Worm (Caenorhabditis elegans) whole organism, L4 larva: ENCODE measurements around the gene kel-10.

Source experiments
- F10B5.3 ChIP-seq: sonication (generic microtip); optimal IDR thresholded peaks from 2 replicates; lab custom pipeline; 2016; ENCODE audit warnings: mild to moderate bottlenecking, missing genetic modification characterization, missing compliant biosample characterization
- R02D3.7 ChIP-seq: fragments of 150-350 bp; sonication (generic microtip); optimal IDR thresholded peaks from 3 replicates; lab custom pipeline; 2014; ENCODE audit warnings: missing biosample characterization, missing genetic modification characterization
- T20F7.1 ChIP-seq: fragments of 200-800 bp; sonication (Bioruptor generic); optimal IDR thresholded peaks from 2 replicates; lab custom pipeline; 2018; ENCODE audit warnings: mild to moderate bottlenecking, missing genetic modification characterization, missing compliant biosample characterization
- Y5F2A.4 ChIP-seq: fragments of 200-800 bp; sonication (Bioruptor generic); optimal IDR thresholded peaks from 2 replicates; lab custom pipeline; 2018; ENCODE audit warnings: mild to moderate bottlenecking, missing genetic modification characterization, missing compliant biosample characterization
- Y75B8A.6 ChIP-seq: fragments of 200-800 bp; sonication (Bioruptor generic); IDR thresholded peaks from 2 replicates; pipeline ENCODE4 v1.3.6; 2022; ENCODE audit warnings: missing genetic modification reagents, missing genetic modification characterization, missing compliant biosample characterization
- ZK337.2 ChIP-seq: fragments of 200-800 bp; sonication (Bioruptor generic); IDR thresholded peaks from 2 replicates; pipeline ENCODE4 v1.3.6; 2022; ENCODE audit warnings: missing genetic modification reagents, missing genetic modification characterization, missing compliant biosample characterization
- attf-4 ChIP-seq: sonication (generic microtip); optimal IDR thresholded peaks from 3 replicates; lab custom pipeline; 2017; ENCODE audit warnings: missing biosample characterization, missing genetic modification characterization
- ceh-20 ChIP-seq: fragments of 200-800 bp; sonication (Bioruptor generic); IDR thresholded peaks from 2 replicates; pipeline ENCODE4 v1.3.6; 2022; ENCODE audit warnings: missing genetic modification reagents, missing genetic modification characterization, missing compliant biosample characterization
- ceh-32 ChIP-seq: sonication (generic microtip); optimal IDR thresholded peaks from 2 replicates; lab custom pipeline; 2016; ENCODE audit warnings: mild to moderate bottlenecking, missing genetic modification characterization, missing compliant biosample characterization; ENCODE audit not compliant: poor library complexity
- ceh-62 ChIP-seq: sonication (generic microtip); optimal IDR thresholded peaks from 2 replicates; lab custom pipeline; 2017; ENCODE audit warnings: missing biosample characterization, missing genetic modification characterization
- daf-19 ChIP-seq: fragments of 200-800 bp; sonication (Bioruptor generic); conservative IDR thresholded peaks from 2 replicates; pipeline ENCODE4 v1.3.6; 2022; ENCODE audit warnings: missing genetic modification characterization, missing compliant biosample characterization
- daf-8 ChIP-seq: fragments of 200-800 bp; sonication (Bioruptor generic); IDR thresholded peaks from 2 replicates; pipeline ENCODE4 v1.3.6; 2022; ENCODE audit warnings: missing genetic modification characterization, missing compliant biosample characterization
- dmd-8 ChIP-seq: fragments of 200-800 bp; sonication (Bioruptor generic); IDR thresholded peaks from 2 replicates; pipeline ENCODE4 v1.3.6; 2022; ENCODE audit warnings: missing genetic modification characterization, missing compliant biosample characterization
- dpl-1 ChIP-seq: fragments of 150-350 bp; optimal IDR thresholded peaks from 2 replicates; lab custom pipeline; 2014; ENCODE audit warnings: missing biosample characterization, missing genetic modification reagents, missing genetic modification characterization
- egl-43 ChIP-seq: fragments of 200-800 bp; sonication (Bioruptor generic); IDR thresholded peaks from 2 replicates; pipeline ENCODE4 v1.3.6; 2022; ENCODE audit warnings: missing genetic modification reagents, missing genetic modification characterization, missing compliant biosample characterization
- fkh-10 ChIP-seq: fragments of 150-350 bp; optimal IDR thresholded peaks from 2 replicates; lab custom pipeline; 2014; ENCODE audit warnings: missing biosample characterization, missing genetic modification reagents, missing genetic modification characterization
- hif-1 ChIP-seq, 2 experiments: sonication (generic microtip); optimal IDR thresholded peaks; 2 replicates each; lab custom pipeline; 2016 to 2017; ENCODE audit warnings: missing compliant biosample characterization in 2 of 2, missing genetic modification characterization in 2 of 2, missing genetic modification reagents in 2 of 2, missing genotype in 2 of 2, mild to moderate bottlenecking in 1 of 2
- hlh-11 ChIP-seq: fragments of 200-800 bp; sonication (Bioruptor generic); optimal IDR thresholded peaks from 2 replicates; lab custom pipeline; 2018; ENCODE audit warnings: mild to moderate bottlenecking, missing genetic modification characterization, missing compliant biosample characterization
- hlh-30 ChIP-seq: sonication (generic microtip); optimal IDR thresholded peaks from 2 replicates; lab custom pipeline; 2017; ENCODE audit warnings: antibody characterized with exemption, mild to moderate bottlenecking, missing genetic modification characterization, missing compliant biosample characterization; ENCODE audit not compliant: insufficient read depth
- lin-13 ChIP-seq: fragments of 150-350 bp; optimal IDR thresholded peaks from 2 replicates; lab custom pipeline; 2014; ENCODE audit warnings: missing biosample characterization, missing genetic modification reagents, missing genetic modification characterization
- lin-38 ChIP-seq: fragments of 200-800 bp; sonication (Bioruptor generic); IDR thresholded peaks from 2 replicates; pipeline ENCODE4 v1.3.6; 2022; ENCODE audit warnings: missing genetic modification reagents, missing genetic modification characterization, missing compliant biosample characterization
- lsy-2 ChIP-seq, 2 experiments: fragments of 150-350 bp in 1 of 2; sonication (generic microtip) in 1 of 2; optimal IDR thresholded peaks; 2 replicates each; lab custom pipeline; 2014 to 2017; ENCODE audit warnings: missing biosample characterization in 2 of 2, missing genetic modification characterization in 2 of 2
- mep-1 ChIP-seq: fragments of 150-350 bp; sonication (generic microtip); optimal IDR thresholded peaks from 3 replicates; lab custom pipeline; 2014; ENCODE audit warnings: missing biosample characterization, missing genetic modification characterization
- mes-2 ChIP-seq: sonication (generic microtip); optimal IDR thresholded peaks from 2 replicates; lab custom pipeline; 2016; ENCODE audit warnings: missing genotype, mild to moderate bottlenecking, missing genetic modification characterization, missing compliant biosample characterization; ENCODE audit not compliant: poor library complexity, severe bottlenecking
- mxl-3 ChIP-seq: fragments of 200-800 bp; sonication (Bioruptor generic); optimal IDR thresholded peaks from 2 replicates; lab custom pipeline; 2018; ENCODE audit warnings: mild to moderate bottlenecking, missing genetic modification characterization, missing compliant biosample characterization
- nhr-11 ChIP-seq: fragments of 150-350 bp; optimal IDR thresholded peaks from 2 replicates; lab custom pipeline; 2014; ENCODE audit warnings: missing biosample characterization, missing genetic modification characterization
- nhr-111 ChIP-seq: fragments of 200-800 bp; sonication (Bioruptor generic); optimal IDR thresholded peaks from 2 replicates; lab custom pipeline; 2018; ENCODE audit warnings: mild to moderate bottlenecking, missing genetic modification characterization, missing compliant biosample characterization
- nhr-25 ChIP-seq: sonication (generic microtip); optimal IDR thresholded peaks from 2 replicates; lab custom pipeline; 2017; ENCODE audit warnings: missing genetic modification characterization, mild to moderate bottlenecking, missing compliant biosample characterization, antibody characterized with exemption, moderate library complexity, borderline replicate concordance; ENCODE audit not compliant: insufficient read depth
- nhr-41 ChIP-seq: fragments of 200-800 bp; sonication (Bioruptor generic); IDR thresholded peaks from 2 replicates; pipeline ENCODE4 v1.3.6; 2022; ENCODE audit warnings: missing genetic modification reagents, missing genetic modification characterization, missing compliant biosample characterization
- nhr-42 ChIP-seq: fragments of 200-800 bp; sonication (Bioruptor generic); IDR thresholded peaks from 2 replicates; pipeline ENCODE4 v1.3.6; 2022; ENCODE audit warnings: missing genetic modification characterization, missing compliant biosample characterization
- nhr-48 ChIP-seq: sonication (generic microtip); optimal IDR thresholded peaks from 2 replicates; lab custom pipeline; 2016; ENCODE audit warnings: mild to moderate bottlenecking, missing genetic modification characterization, missing compliant biosample characterization
- nhr-77 ChIP-seq: fragments of 150-350 bp; optimal IDR thresholded peaks from 2 replicates; lab custom pipeline; 2014; ENCODE audit warnings: missing biosample characterization, missing genetic modification characterization
- pha-4 ChIP-seq, 2 experiments: fragments of 150-350 bp in 1 of 2; fragments of 200-800 bp in 1 of 2; sonication (Bioruptor generic) in 1 of 2; IDR thresholded peaks in 1 of 2; optimal IDR thresholded peaks in 1 of 2; 2 replicates each; pipeline versions ENCODE4 v1.3.6 to Lab custom; 2014 to 2022; ENCODE audit warnings: missing genetic modification characterization in 2 of 2, missing genetic modification reagents in 2 of 2, missing biosample characterization in 1 of 2, missing compliant biosample characterization in 1 of 2
- sdz-12 ChIP-seq: fragments of 200-800 bp; sonication (Bioruptor generic); optimal IDR thresholded peaks from 2 replicates; lab custom pipeline; 2018; ENCODE audit warnings: mild to moderate bottlenecking, missing genetic modification characterization, missing compliant biosample characterization
- set-16 ChIP-seq: fragments of 200-800 bp; sonication (Bioruptor generic); IDR thresholded peaks from 2 replicates; pipeline ENCODE4 v1.3.6; 2022; ENCODE audit warnings: missing genetic modification reagents, missing genetic modification characterization, missing compliant biosample characterization
- spr-3 ChIP-seq: fragments of 200-800 bp; sonication (Bioruptor generic); optimal IDR thresholded peaks from 2 replicates; lab custom pipeline; 2018; ENCODE audit warnings: mild to moderate bottlenecking, missing genetic modification characterization, missing compliant biosample characterization
- vab-7 ChIP-seq: fragments of 200-800 bp; sonication (Bioruptor generic); IDR thresholded peaks from 2 replicates; pipeline ENCODE4 v1.3.6; 2022; ENCODE audit warnings: missing genetic modification reagents, missing genetic modification characterization, missing compliant biosample characterization
- zfp-2 ChIP-seq: sonication (generic microtip); optimal IDR thresholded peaks from 2 replicates; lab custom pipeline; 2016; ENCODE audit warnings: mild to moderate bottlenecking, missing genetic modification characterization, missing compliant biosample characterization
- zip-11 ChIP-seq: fragments of 200-800 bp; sonication (Bioruptor generic); IDR thresholded peaks from 2 replicates; pipeline ENCODE4 v1.3.6; 2022; ENCODE audit warnings: missing genetic modification characterization, missing compliant biosample characterization

Gene kel-10

DNA sequence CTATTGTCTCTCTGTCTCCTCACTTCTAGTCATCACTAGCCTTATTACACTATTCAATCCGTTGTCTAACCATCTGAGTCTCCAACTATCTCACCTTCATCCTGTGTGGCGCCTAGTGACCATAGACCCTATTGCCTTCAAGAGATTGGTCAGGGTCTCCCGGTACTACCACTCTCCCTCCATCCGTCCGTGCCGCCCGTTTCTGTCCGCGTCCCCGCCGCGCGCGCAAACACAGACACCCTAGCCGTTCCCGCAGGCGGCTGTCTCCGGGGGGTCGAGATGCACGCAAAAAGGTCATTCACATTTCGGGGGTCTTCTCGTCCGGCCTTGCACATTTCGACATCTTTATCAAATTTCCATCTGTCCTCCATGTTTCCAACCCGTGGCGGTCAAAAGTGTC, 6.7 kb downstream of the kel-10 start (continued):
- TF ChIP-seq fkh-10 (GFP tag; lab: Kevin White, UChicago) (no peak), nhr-41 (GFP tag; lab: Robert Waterston, UW) (no peak), ceh-20 (GFP tag; lab: Robert Waterston, UW) (no peak), nhr-25 (peak; percentile 30)

DNA sequence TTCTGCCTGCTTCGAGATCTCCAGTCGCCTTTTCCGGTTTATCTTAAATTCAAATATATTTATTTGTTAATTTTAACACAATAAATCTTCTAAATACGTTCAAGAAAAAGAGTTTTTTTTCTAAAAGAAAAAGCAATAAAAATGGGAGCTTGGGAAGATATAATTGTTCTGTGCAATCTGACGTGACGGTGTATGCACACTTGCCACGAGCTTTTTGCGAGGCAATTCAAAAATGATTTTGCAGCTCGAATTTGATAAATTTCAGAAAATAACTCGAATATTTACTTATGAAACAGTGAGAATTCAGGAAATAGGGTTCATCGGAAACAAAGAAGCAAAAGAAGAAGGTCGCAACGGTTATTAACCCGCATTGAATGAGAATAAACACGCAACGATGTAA, 8.2 kb downstream of the kel-10 start:
- TF ChIP-seq vab-7 (no peak), daf-19 (GFP tag; lab: Robert Waterston, UW) (no peak), ceh-32 (tag; lab: Kevin White, UChicago) (no peak), F10B5.3 (no peak), lin-13 (GFP tag; lab: Kevin White, UChicago) (no peak), R02D3.7 (tag; lab: Kevin White, UChicago) (no peak), hlh-30 (tag; lab: Kevin White, UChicago) (peak; percentile 11), dpl-1 (peak; percentile 69), spr-3 (GFP tag; lab: Kevin White, UChicago) (no peak), zip-11 (GFP tag; lab: Robert Waterston, UW) (no peak), set-16 (GFP tag; lab: Robert Waterston, UW) (no peak), ZK337.2 (GFP tag; lab: Robert Waterston, UW) (no peak), attf-4 (no peak), nhr-77 (tag; lab: Kevin White, UChicago) (no peak), mes-2 (tag; lab: Kevin White, UChicago) (peak; percentile 58), Y5F2A.4 (GFP tag; lab: Kevin White, UChicago) (no peak), nhr-41 (GFP tag; lab: Robert Waterston, UW) (no peak), mep-1 (tag; lab: Kevin White, UChicago) (no peak), Y75B8A.6 (GFP tag; lab: Robert Waterston, UW) (no peak), hif-1 (tag; optimal IDR thresholded peaks at IDR 0.05; lab: Kevin White, UChicago) (no peak), ceh-62 (tag; lab: Kevin White, UChicago) (no peak), lsy-2 (tag; optimal IDR thresholded peaks at IDR 0.05; lab: Kevin White, UChicago) (peak in 1 of 2 experiments; percentile 47), nhr-48 (tag; lab: Kevin White, UChicago) (no peak), T20F7.1 (GFP tag; lab: Kevin White, UChicago) (no peak), mxl-3 (GFP tag; lab: Kevin White, UChicago) (no peak), nhr-42 (GFP tag; lab: Robert Waterston, UW) (no peak), zfp-2 (no peak), lin-38 (0 out of 2 replicates have a peak, but pooled peaks have one; percentile 21), dmd-8 (GFP tag; lab: Robert Waterston, UW) (no peak), sdz-12 (GFP tag; lab: Kevin White, UChicago) (no peak), hlh-11 (tag; lab: Kevin White, UChicago) (no peak), daf-8 (GFP tag; lab: Robert Waterston, UW) (no peak), ceh-20 (GFP tag; lab: Robert Waterston, UW) (no peak), egl-43 (GFP tag; lab: Robert Waterston, UW) (no peak), nhr-111 (GFP tag; lab: Kevin White, UChicago) (no peak)

DNA sequence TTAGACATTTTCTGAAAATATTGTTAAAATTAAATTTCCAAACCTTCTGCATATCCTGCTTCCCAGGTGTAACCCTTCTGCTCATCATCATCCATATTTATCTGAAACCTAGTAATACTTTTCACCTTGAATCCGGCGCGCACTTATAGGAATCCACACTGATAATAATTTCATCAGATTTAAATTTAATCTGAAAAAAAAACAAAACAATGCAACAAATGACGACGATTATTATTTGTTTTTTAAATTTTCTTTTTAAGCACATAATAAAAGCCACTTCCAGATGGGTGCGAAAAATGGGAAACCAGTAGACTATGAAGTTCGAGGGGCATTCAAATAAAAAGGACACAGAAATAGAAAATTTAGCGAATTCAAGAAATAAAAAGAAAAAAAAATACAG, 10.6 kb downstream of the kel-10 start, which contains the start of gene gtf-2H2C:
TSS of gene gtf-2H2C (minus strand) at position 101 of the 400 bp plus-strand sequence.
- peak; percentile 7; the same call in 1 of the 2 replicates for TF ChIP-seq pha-4 (GFP tag; IDR thresholded peaks at IDR 0.05; lab: Robert Waterston, UW)
- TF ChIP-seq pha-4 (tag; optimal IDR thresholded peaks at IDR 0.05; lab: Kevin White, UChicago) = no peak
- no peak for TF ChIP-seq nhr-11
